Fruit fly (Drosophila melanogaster) S2 (cell line): Measurements from ENCODE around the gene ImpL1.

Experiments
- CG8478 ChIP-seq: fragments of >200 bp; optimal IDR thresholded peaks from 2 replicates; lab custom pipeline; 2018
- CTCF ChIP-seq, 2 experiments: fragments of >200 bp; optimal IDR thresholded peaks; 2 replicates each; lab custom pipeline; 2018

DNA sequence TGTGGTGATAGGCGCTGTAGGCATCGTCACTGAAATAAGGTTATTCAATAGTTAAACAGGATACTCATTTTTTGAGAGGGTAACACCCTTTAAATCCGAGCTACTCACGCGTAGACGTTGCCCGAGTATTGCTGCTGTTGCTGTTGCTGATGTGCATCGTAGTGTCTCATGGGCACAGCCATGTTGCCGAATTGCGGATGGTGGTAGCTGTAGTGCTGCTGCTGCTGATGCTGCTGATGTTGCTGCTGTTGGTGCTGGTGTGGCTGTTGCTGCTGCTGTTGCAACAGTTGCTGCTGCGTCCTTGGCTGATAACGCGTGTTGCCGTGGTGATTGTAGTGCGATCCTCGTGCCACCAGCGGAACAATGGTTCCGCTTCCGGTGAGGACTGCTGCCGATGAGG, 47.6 kb downstream of the ImpL1 start:
- no peak for TF ChIP-seq CG8478 (lab: Kevin White, UChicago)
- TF ChIP-seq CTCF (optimal IDR thresholded peaks at IDR 0.05; lab: Kevin White, UChicago): no peak
